Worm (Caenorhabditis elegans) whole organism, L1 larva: Measurements from ENCODE around the gene srsx-19.

Experiments used
- C04F5.9 ChIP-seq: sonication (generic microtip); optimal IDR thresholded peaks from 2 replicates; lab custom pipeline; 2016; ENCODE audit warnings: missing genetic modification characterization, missing compliant biosample characterization
- ceh-82 ChIP-seq, 3 experiments: fragments of 150-350 bp in 1 of 3; sonication (generic microtip) in 2 of 3; optimal IDR thresholded peaks; 2 replicates each; lab custom pipeline; 2014 to 2017; ENCODE audit warnings: missing biosample characterization in 3 of 3, missing genetic modification characterization in 3 of 3
- fkh-8 ChIP-seq: sonication (generic microtip); optimal IDR thresholded peaks from 2 replicates; lab custom pipeline; 2016; ENCODE audit warnings: mild to moderate bottlenecking, missing genetic modification characterization, missing compliant biosample characterization
- hpl-2 ChIP-seq: fragments of 150-350 bp; optimal IDR thresholded peaks from 2 replicates; lab custom pipeline; 2014; ENCODE audit warnings: missing biosample characterization, missing genetic modification reagents, missing genetic modification characterization
- lin-39 ChIP-seq: fragments of 150-350 bp; optimal IDR thresholded peaks from 2 replicates; lab custom pipeline; 2014; ENCODE audit warnings: missing biosample characterization, missing genetic modification reagents, missing genetic modification characterization
- mep-1 ChIP-seq: fragments of 150-350 bp; optimal IDR thresholded peaks from 2 replicates; lab custom pipeline; 2014; ENCODE audit warnings: missing biosample characterization, missing genetic modification characterization
- nhr-12 ChIP-seq: sonication (generic microtip); optimal IDR thresholded peaks from 2 replicates; lab custom pipeline; 2017; ENCODE audit warnings: missing biosample characterization, missing genetic modification characterization
- unc-130 ChIP-seq: fragments of 150-350 bp; optimal IDR thresholded peaks from 2 replicates; lab custom pipeline; 2017; ENCODE audit warnings: missing biosample characterization, missing genetic modification characterization, inconsistent platforms
- unc-62 ChIP-seq: fragments of 150-350 bp; optimal IDR thresholded peaks from 2 replicates; lab custom pipeline; 2014; ENCODE audit warnings: missing biosample characterization, missing genetic modification reagents, missing genetic modification characterization
- vab-15 ChIP-seq: sonication (generic microtip); optimal IDR thresholded peaks from 2 replicates; lab custom pipeline; 2017; ENCODE audit warnings: missing genotype, mild to moderate bottlenecking, missing genetic modification characterization, missing compliant biosample characterization
- zag-1 ChIP-seq: fragments of 150-350 bp; optimal IDR thresholded peaks from 2 replicates; lab custom pipeline; 2014; ENCODE audit warnings: missing biosample characterization, missing genetic modification characterization

DNA sequence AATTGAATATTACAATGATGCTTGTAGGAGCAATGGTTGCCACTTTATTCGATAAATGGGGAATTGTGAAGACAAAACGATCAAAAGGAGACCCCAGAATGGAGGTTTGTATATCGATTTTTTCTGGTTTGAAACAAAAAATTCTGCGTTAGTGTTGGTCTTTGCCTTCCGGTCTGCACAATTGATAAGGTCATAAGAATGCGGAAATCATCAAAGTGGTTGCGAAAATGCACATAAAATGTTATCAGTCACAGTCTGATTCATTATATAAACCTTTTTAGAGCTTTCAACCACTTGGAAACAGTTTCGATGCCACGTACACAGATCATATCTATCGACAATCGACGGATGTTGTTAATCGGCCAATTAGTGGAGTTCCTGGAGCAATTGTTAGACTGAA is 6.1 kb downstream of the srsx-19 start:
- TF ChIP-seq zag-1 (tag; lab: Kevin White, UChicago) (no peak), ceh-82 (tag; optimal IDR thresholded peaks at IDR 0.05; lab: Kevin White, UChicago) (no peak), unc-62 (GFP tag; lab: Kevin White, UChicago) (no peak), vab-15 (tag; lab: Kevin White, UChicago) (no peak), nhr-12 (tag; lab: Kevin White, UChicago) (no peak), unc-130 (tag; lab: Kevin White, UChicago) (no peak), hpl-2 (no peak), C04F5.9 (no peak), lin-39 (no peak), mep-1 (tag; lab: Kevin White, UChicago) (no peak), fkh-8 (tag; lab: Kevin White, UChicago) (no peak)
